Worm (Caenorhabditis elegans) whole organism, L4/young adult: ENCODE measurements around the gene inx-2.

Source experiments
- W03F9.2 ChIP-seq: fragments of 150-350 bp; optimal IDR thresholded peaks from 2 replicates; lab custom pipeline; 2014; ENCODE audit warnings: missing biosample characterization, missing genetic modification characterization
- dao-5 ChIP-seq: sonication (generic microtip); optimal IDR thresholded peaks from 2 replicates; lab custom pipeline; 2016; ENCODE audit warnings: missing genotype, missing genetic modification characterization, moderate library complexity, missing compliant biosample characterization
- him-1 ChIP-seq: sonication (generic microtip); optimal IDR thresholded peaks from 2 replicates; lab custom pipeline; 2016; ENCODE audit warnings: missing genotype, missing genetic modification reagents, missing genetic modification characterization, missing compliant biosample characterization

DNA sequence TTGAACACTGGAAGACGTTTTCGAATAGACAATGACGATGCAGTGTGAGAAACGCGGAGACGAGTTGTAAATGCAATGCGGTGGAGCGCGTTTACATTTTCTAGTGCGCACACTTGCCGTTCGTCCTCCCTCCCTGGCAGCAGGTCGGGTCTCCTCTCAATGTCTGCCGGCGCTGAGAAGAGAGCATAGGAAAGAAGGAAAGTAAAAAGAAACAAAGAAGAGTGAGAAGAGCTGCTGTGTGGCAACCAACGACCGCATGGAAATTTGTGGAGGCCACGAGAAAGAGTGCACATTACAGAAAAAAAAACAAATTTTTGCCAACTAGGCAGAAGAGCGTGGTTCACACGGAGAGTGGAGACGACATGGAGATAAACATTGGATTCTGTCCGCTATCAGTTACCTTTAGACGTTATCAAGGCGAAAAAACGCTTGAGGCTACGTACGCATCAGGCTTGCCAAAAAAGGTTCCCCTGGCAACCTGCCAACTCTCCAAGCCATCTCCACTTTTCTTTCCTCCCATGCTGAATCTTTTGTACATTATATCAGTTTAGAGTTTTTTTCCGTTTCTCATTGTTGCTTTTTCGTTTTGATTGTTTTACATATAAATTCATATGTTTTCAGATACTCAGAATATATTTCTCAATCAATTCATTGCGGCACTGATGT lies 3.2 kb upstream of the inx-2 start, which contains the start of the genes snrp-40.1 and F08G12.3:
- TF ChIP-seq dao-5 (tag; lab: Kevin White, UChicago) (no peak), W03F9.2 (no peak), him-1 (tag; lab: Kevin White, UChicago) (peak; percentile 37)
